Worm (Caenorhabditis elegans) whole organism, L2 larva: ENCODE measurements around the gene nhr-10.

ENCODE experiments used
- C34F6.9 ChIP-seq: fragments of 150-350 bp; optimal IDR thresholded peaks from 2 replicates; lab custom pipeline; 2014; ENCODE audit warnings: missing biosample characterization, missing genetic modification characterization
- F13H6.1 ChIP-seq: sonication (generic microtip); optimal IDR thresholded peaks from 2 replicates; lab custom pipeline; 2016; ENCODE audit warnings: missing genetic modification characterization, missing compliant biosample characterization
- R02D3.7 ChIP-seq: fragments of 150-350 bp; optimal IDR thresholded peaks from 2 replicates; lab custom pipeline; 2014; ENCODE audit warnings: missing biosample characterization, missing genetic modification characterization
- Y55F3AM.14 ChIP-seq: fragments of 200-800 bp; sonication (Bioruptor generic); optimal IDR thresholded peaks from 2 replicates; lab custom pipeline; 2018; ENCODE audit warnings: mild to moderate bottlenecking, missing genetic modification characterization, missing compliant biosample characterization
- alr-1 ChIP-seq: fragments of 150-350 bp; optimal IDR thresholded peaks from 2 replicates; lab custom pipeline; 2014; ENCODE audit warnings: missing biosample characterization, missing genetic modification characterization
- aly-2 ChIP-seq: fragments of 150-350 bp; optimal IDR thresholded peaks from 2 replicates; lab custom pipeline; 2014; ENCODE audit warnings: missing biosample characterization, missing genetic modification characterization
- ama-1 ChIP-seq: fragments of 150-350 bp; optimal IDR thresholded peaks from 2 replicates; lab custom pipeline; 2018; ENCODE audit warnings: inconsistent platforms
- blmp-1 ChIP-seq: sonication (generic microtip); optimal IDR thresholded peaks from 2 replicates; lab custom pipeline; 2017; ENCODE audit warnings: missing genetic modification characterization, mild to moderate bottlenecking, missing compliant biosample characterization, antibody characterized with exemption, moderate library complexity; ENCODE audit not compliant: insufficient read depth
- ceh-16 ChIP-seq: fragments of 150-350 bp; optimal IDR thresholded peaks from 2 replicates; lab custom pipeline; 2014; ENCODE audit warnings: missing biosample characterization, missing genetic modification characterization
- crh-2 ChIP-seq: sonication (generic microtip); optimal IDR thresholded peaks from 2 replicates; lab custom pipeline; 2017; ENCODE audit warnings: missing biosample characterization, missing genetic modification characterization
- dmd-4 ChIP-seq: sonication (generic microtip); optimal IDR thresholded peaks from 2 replicates; lab custom pipeline; 2017; ENCODE audit warnings: missing biosample characterization, missing genetic modification characterization
- egl-27 ChIP-seq: sonication (generic microtip); optimal IDR thresholded peaks from 3 replicates; lab custom pipeline; 2017; ENCODE audit warnings: missing biosample characterization, missing genetic modification reagents, missing genetic modification characterization
- elt-1 ChIP-seq: fragments of 150-350 bp; optimal IDR thresholded peaks from 2 replicates; lab custom pipeline; 2014; ENCODE audit warnings: missing biosample characterization, missing genetic modification characterization
- elt-3 ChIP-seq: sonication (generic microtip); optimal IDR thresholded peaks from 2 replicates; lab custom pipeline; 2017; ENCODE audit warnings: missing biosample characterization, missing genetic modification characterization
- fos-1 ChIP-seq: fragments of 150-350 bp; optimal IDR thresholded peaks from 2 replicates; lab custom pipeline; 2014; ENCODE audit warnings: missing biosample characterization, missing genetic modification characterization
- gmeb-1 ChIP-seq: fragments of 150-350 bp; optimal IDR thresholded peaks from 2 replicates; lab custom pipeline; 2014; ENCODE audit warnings: missing biosample characterization, missing genetic modification characterization
- lin-11 ChIP-seq: fragments of 150-350 bp; sonication (generic microtip); optimal IDR thresholded peaks from 2 replicates; lab custom pipeline; 2014; ENCODE audit warnings: missing biosample characterization, missing genetic modification characterization, inconsistent platforms, mixed read lengths
- lin-39 ChIP-seq: fragments of 150-350 bp; optimal IDR thresholded peaks from 2 replicates; lab custom pipeline; 2014; ENCODE audit warnings: missing biosample characterization, missing genetic modification reagents, missing genetic modification characterization
- lsy-2 ChIP-seq, 2 experiments: fragments of 150-350 bp in 1 of 2; sonication (generic microtip) in 1 of 2; optimal IDR thresholded peaks; 2 replicates each; lab custom pipeline; 2014 to 2017; ENCODE audit warnings: missing biosample characterization in 2 of 2, missing genetic modification characterization in 2 of 2
- mbf-1 ChIP-seq: sonication (generic microtip); optimal IDR thresholded peaks from 2 replicates; lab custom pipeline; 2017; ENCODE audit warnings: missing biosample characterization, missing genetic modification characterization
- mdl-1 ChIP-seq, 2 experiments: fragments of 150-350 bp in 1 of 2; sonication (generic microtip) in 1 of 2; optimal IDR thresholded peaks; 2 replicates each; lab custom pipeline; 2017; ENCODE audit warnings: missing biosample characterization in 2 of 2, missing genetic modification characterization in 2 of 2
- nhr-11 ChIP-seq: fragments of 150-350 bp; optimal IDR thresholded peaks from 2 replicates; lab custom pipeline; 2014; ENCODE audit warnings: missing biosample characterization, missing genetic modification characterization
- nhr-12 ChIP-seq: fragments of 150-350 bp; optimal IDR thresholded peaks from 2 replicates; lab custom pipeline; 2014; ENCODE audit warnings: missing biosample characterization, missing genetic modification characterization
- nhr-129 ChIP-seq: fragments of 150-350 bp; optimal IDR thresholded peaks from 2 replicates; lab custom pipeline; 2014; ENCODE audit warnings: missing biosample characterization, missing genetic modification characterization
- nhr-21 ChIP-seq: fragments of 150-350 bp; optimal IDR thresholded peaks from 2 replicates; lab custom pipeline; 2014; ENCODE audit warnings: missing biosample characterization, missing genetic modification characterization
- nhr-23 ChIP-seq: fragments of 150-350 bp; optimal IDR thresholded peaks from 2 replicates; lab custom pipeline; 2014; ENCODE audit warnings: missing biosample characterization, missing genetic modification reagents, missing genetic modification characterization
- nhr-237 ChIP-seq: fragments of 150-350 bp; optimal IDR thresholded peaks from 2 replicates; lab custom pipeline; 2014; ENCODE audit warnings: missing biosample characterization, missing genetic modification characterization
- nhr-25 ChIP-seq: fragments of 150-350 bp; sonication (generic microtip); optimal IDR thresholded peaks from 3 replicates; lab custom pipeline; 2014; ENCODE audit warnings: missing biosample characterization, missing genetic modification characterization
- nhr-77 ChIP-seq: fragments of 150-350 bp; optimal IDR thresholded peaks from 2 replicates; lab custom pipeline; 2014; ENCODE audit warnings: missing biosample characterization, missing genetic modification characterization
- peb-1 ChIP-seq: fragments of 150-350 bp; optimal IDR thresholded peaks from 2 replicates; lab custom pipeline; 2014; ENCODE audit warnings: missing biosample characterization, missing genetic modification characterization
- sem-4 ChIP-seq: fragments of 150-350 bp; optimal IDR thresholded peaks from 2 replicates; lab custom pipeline; 2014; ENCODE audit warnings: missing biosample characterization, missing genetic modification reagents, missing genetic modification characterization
- skn-1 ChIP-seq: sonication (generic microtip); optimal IDR thresholded peaks from 2 replicates; lab custom pipeline; 2017; ENCODE audit warnings: missing biosample characterization, missing genetic modification characterization
- sma-3 ChIP-seq: sonication (generic microtip); optimal IDR thresholded peaks from 2 replicates; lab custom pipeline; 2016; ENCODE audit warnings: missing genetic modification reagents, missing genetic modification characterization, missing compliant biosample characterization
- sma-9 ChIP-seq, 2 experiments: fragments of 150-350 bp in 1 of 2; sonication (generic microtip) in 1 of 2; optimal IDR thresholded peaks; 2 replicates each; lab custom pipeline; 2014 to 2016; ENCODE audit warnings: missing genetic modification characterization in 2 of 2, mild to moderate bottlenecking in 1 of 2, missing biosample characterization in 1 of 2, missing compliant biosample characterization in 1 of 2, missing genetic modification reagents in 1 of 2, moderate library complexity in 1 of 2
- snpc-4 ChIP-seq: fragments of 150-350 bp; optimal IDR thresholded peaks from 2 replicates; lab custom pipeline; 2014; ENCODE audit warnings: missing biosample characterization, missing genetic modification characterization
- unc-39 ChIP-seq: fragments of 150-350 bp; optimal IDR thresholded peaks from 2 replicates; lab custom pipeline; 2014; ENCODE audit warnings: missing biosample characterization, missing genetic modification characterization
- unc-55 ChIP-seq: fragments of 150-350 bp; sonication (generic microtip); optimal IDR thresholded peaks from 3 replicates; lab custom pipeline; 2014; ENCODE audit warnings: missing biosample characterization, missing genetic modification reagents, missing genetic modification characterization
- unc-62 ChIP-seq: fragments of 150-350 bp; optimal IDR thresholded peaks from 2 replicates; lab custom pipeline; 2014; ENCODE audit warnings: missing biosample characterization, missing genetic modification reagents, missing genetic modification characterization
- zag-1 ChIP-seq: fragments of 150-350 bp; optimal IDR thresholded peaks from 2 replicates; lab custom pipeline; 2014; ENCODE audit warnings: missing biosample characterization, missing genetic modification characterization
- ztf-1 ChIP-seq: fragments of 200-800 bp; sonication (Bioruptor generic); conservative IDR thresholded peaks from 2 replicates; pipeline ENCODE4 v1.3.6; 2022; ENCODE audit warnings: missing genetic modification characterization, missing compliant biosample characterization
- ztf-11 ChIP-seq: sonication (generic microtip); optimal IDR thresholded peaks from 2 replicates; lab custom pipeline; 2017; ENCODE audit warnings: missing biosample characterization, missing genetic modification characterization
- ztf-4 ChIP-seq: fragments of 150-350 bp; optimal IDR thresholded peaks from 2 replicates; lab custom pipeline; 2014; ENCODE audit warnings: missing biosample characterization, missing genetic modification characterization

Gene nhr-10

DNA sequence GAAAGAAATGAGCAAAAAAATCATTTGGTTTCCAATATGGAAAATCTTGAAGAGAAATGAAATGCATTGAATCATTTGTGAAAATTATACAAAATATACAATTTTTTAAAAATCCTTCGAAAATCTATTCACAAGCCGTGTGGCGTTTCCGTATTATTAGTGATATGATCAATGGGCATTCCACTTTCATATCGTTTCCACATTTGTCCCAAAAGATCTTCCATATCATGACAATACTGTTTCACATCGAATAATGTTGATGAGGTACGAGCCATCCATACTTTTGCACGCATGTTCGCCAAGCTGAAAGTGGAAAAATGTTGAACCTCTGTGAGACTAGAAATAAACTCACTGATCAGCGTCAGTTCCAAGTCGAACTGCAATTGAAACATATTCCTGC lies 31.1 kb upstream of the nhr-10 start:
- TF ChIP-seq nhr-77: no peak
- TF ChIP-seq zag-1 (tag; lab: Kevin White, UChicago): no peak
- no peak for TF ChIP-seq dmd-4
- TF ChIP-seq ztf-1 (GFP tag; lab: Robert Waterston, UW): no peak
- TF ChIP-seq nhr-12 (tag; lab: Kevin White, UChicago): no peak
- no peak for TF ChIP-seq crh-2 (tag; lab: Kevin White, UChicago)
- no peak for TF ChIP-seq fos-1 (tag; lab: Kevin White, UChicago)
- TF ChIP-seq unc-39 (tag; lab: Kevin White, UChicago): no peak
- no peak for TF ChIP-seq nhr-237
- no peak for TF ChIP-seq nhr-23
- no peak for TF ChIP-seq nhr-129
- TF ChIP-seq egl-27 (tag; lab: Kevin White, UChicago): no peak
- TF ChIP-seq skn-1 (tag; lab: Kevin White, UChicago): no peak
- no peak for TF ChIP-seq ceh-16 (tag; lab: Kevin White, UChicago)
- TF ChIP-seq, all 48 proteins: peak for 0

DNA sequence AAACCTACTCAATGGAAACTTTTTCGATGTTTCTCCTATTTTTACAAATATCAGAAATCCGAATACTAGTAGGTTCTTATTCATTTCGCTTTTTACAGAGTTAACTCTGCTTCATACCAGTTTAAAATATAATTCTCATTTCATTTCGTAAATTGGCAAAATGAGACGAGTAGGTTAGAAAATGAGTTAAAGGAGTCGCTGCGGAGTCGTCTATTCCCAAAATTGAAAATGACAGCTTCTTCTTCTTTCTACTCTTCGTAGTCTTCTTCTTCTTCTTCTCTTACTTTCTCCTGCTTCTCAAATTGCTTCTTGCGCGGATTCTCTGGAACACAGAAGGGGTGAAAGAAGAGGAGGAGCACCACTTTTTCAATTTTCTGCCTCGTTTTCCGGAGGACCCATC lies 29.5 kb upstream of the nhr-10 start, which contains the start of gene glr-2:
glr-2 (minus strand) TSS at position 211 of the 400 bp plus-strand sequence.
- TF ChIP-seq unc-55 (no peak), ama-1 (no peak), nhr-237 (no peak), egl-27 (tag; lab: Kevin White, UChicago) (no peak)

DNA sequence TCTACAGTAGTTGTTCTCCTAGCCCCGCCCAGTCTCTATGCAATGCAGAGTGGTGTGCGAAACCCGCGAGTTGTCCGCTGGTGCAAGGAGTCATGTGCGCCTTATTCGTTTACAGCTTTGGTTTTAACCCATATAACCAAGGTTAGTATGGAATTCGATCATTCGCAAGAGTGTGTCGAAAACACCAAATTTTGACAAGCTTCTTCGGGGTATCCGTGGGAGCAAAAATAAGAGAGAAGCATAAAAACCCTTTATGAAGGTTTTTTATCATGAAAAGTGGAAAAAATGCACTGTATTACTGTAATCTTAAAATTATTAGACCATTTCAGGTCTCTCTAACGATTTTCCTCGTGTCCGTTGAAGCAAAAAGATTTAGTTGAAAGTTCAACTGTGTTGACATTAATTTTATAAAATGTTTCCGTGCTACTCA lies 26.9 kb upstream of the nhr-10 start:
- TF ChIP-seq ama-1: peak; percentile 76
- peak; percentile 4 for TF ChIP-seq F13H6.1 (tag; lab: Kevin White, UChicago)
- TF ChIP-seq peb-1 (tag; lab: Kevin White, UChicago): no peak
- no peak for TF ChIP-seq nhr-77
- no peak for TF ChIP-seq nhr-23
- TF ChIP-seq ztf-4 (tag; lab: Kevin White, UChicago): no peak
- no peak for TF ChIP-seq unc-62
- TF ChIP-seq nhr-25 (tag; lab: Kevin White, UChicago): peak; percentile 3
- no peak for TF ChIP-seq mdl-1 (tag; optimal IDR thresholded peaks at IDR 0.05; lab: Kevin White, UChicago)
- no peak for TF ChIP-seq C34F6.9 (tag; lab: Kevin White, UChicago)
- TF ChIP-seq dmd-4: no peak
- peak; percentile 25 for TF ChIP-seq egl-27 (tag; lab: Kevin White, UChicago)
- peak; percentile 64 for TF ChIP-seq sma-3 (GFP tag; lab: Kevin White, UChicago)
- TF ChIP-seq skn-1 (tag; lab: Kevin White, UChicago): no peak
- peak; percentile 25 for TF ChIP-seq sma-9 (GFP tag; optimal IDR thresholded peaks at IDR 0.05; lab: Kevin White, UChicago)
- TF ChIP-seq sma-9 (tag; optimal IDR thresholded peaks at IDR 0.05; lab: Kevin White, UChicago): no peak
- TF ChIP-seq unc-55: no peak
- no peak for TF ChIP-seq alr-1 (tag; lab: Kevin White, UChicago)
- TF ChIP-seq nhr-21 (tag; lab: Kevin White, UChicago): peak; percentile 10
- TF ChIP-seq zag-1 (tag; lab: Kevin White, UChicago): no peak
- no peak for TF ChIP-seq unc-39 (tag; lab: Kevin White, UChicago)
- no peak for TF ChIP-seq nhr-129
- peak; percentile 64 for TF ChIP-seq gmeb-1 (tag; lab: Kevin White, UChicago)
- no peak for TF ChIP-seq blmp-1 (tag; lab: Kevin White, UChicago)
- TF ChIP-seq elt-3 (tag; lab: Kevin White, UChicago): no peak
- TF ChIP-seq crh-2 (tag; lab: Kevin White, UChicago): peak; percentile 34
- TF ChIP-seq snpc-4 (tag; lab: Kevin White, UChicago): peak; percentile 95
- TF ChIP-seq lin-39 (tag; lab: Kevin White, UChicago): no peak
- no peak for TF ChIP-seq nhr-11 (tag; lab: Kevin White, UChicago)
- TF ChIP-seq sem-4 (tag; lab: Kevin White, UChicago): no peak
- TF ChIP-seq ztf-11 (tag; lab: Kevin White, UChicago): no peak
- no peak for TF ChIP-seq mbf-1 (tag; lab: Kevin White, UChicago)
- no peak for TF ChIP-seq R02D3.7
- no peak for TF ChIP-seq Y55F3AM.14
- no peak for TF ChIP-seq elt-1
- no peak for TF ChIP-seq fos-1 (tag; lab: Kevin White, UChicago)
- TF ChIP-seq lin-11 (tag; lab: Kevin White, UChicago): no peak
- peak; percentile 36 to 45 for TF ChIP-seq lsy-2 (tag; optimal IDR thresholded peaks at IDR 0.05; lab: Kevin White, UChicago)
- no peak for TF ChIP-seq ceh-16 (tag; lab: Kevin White, UChicago)
- TF ChIP-seq aly-2 (tag; lab: Kevin White, UChicago): no peak
- TF ChIP-seq, all 48 proteins: peak for 11
